Fruit fly (Drosophila melanogaster): Measurements from ENCODE around the gene Slc25A46b.

Slc25A46b gene

DNA sequence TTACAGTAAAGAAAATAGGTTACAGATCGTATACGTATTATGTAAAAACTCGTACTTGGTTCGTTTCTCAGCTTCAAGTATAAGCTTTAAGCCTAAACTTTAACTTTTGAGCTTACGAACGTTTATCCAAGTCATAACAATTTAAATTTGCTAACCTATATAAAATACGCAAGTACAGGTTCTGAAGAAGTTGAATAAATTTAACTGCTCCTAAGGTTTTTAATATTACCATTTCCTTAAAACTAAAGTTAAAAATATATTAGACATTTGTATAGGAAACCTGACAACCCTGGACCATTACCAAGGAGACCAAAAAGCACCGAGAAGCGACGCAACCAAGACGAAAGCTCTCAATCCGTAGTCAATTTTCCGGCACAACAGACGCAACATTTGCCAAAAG is 23.3 kb downstream of the Slc25A46b start, which contains the start of gene CG5758 (continued):
- TF ChIP-seq h (optimal IDR thresholded peaks at IDR 0.05) = no peak
- TF ChIP-seq CG12659 (GFP tag; optimal IDR thresholded peaks at IDR 0.05) = peak; percentile 9
- TF ChIP-seq CG4282 (GFP tag; optimal IDR thresholded peaks at IDR 0.05) = no peak
- TF ChIP-seq Gsc (GFP tag; IDR thresholded peaks at IDR 0.05) = no peak
- no peak for TF ChIP-seq danr (GFP tag; IDR thresholded peaks at IDR 0.05)
- TF ChIP-seq Taf1 (GFP tag; IDR thresholded peaks at IDR 0.05) = no peak
- TF ChIP-seq CG3838 (GFP tag; optimal IDR thresholded peaks at IDR 0.05) = no peak
- TF ChIP-seq CG17359 (tag; optimal IDR thresholded peaks at IDR 0.05) = no peak
- no peak for TF ChIP-seq wdn (GFP tag; IDR thresholded peaks at IDR 0.05)

DNA sequence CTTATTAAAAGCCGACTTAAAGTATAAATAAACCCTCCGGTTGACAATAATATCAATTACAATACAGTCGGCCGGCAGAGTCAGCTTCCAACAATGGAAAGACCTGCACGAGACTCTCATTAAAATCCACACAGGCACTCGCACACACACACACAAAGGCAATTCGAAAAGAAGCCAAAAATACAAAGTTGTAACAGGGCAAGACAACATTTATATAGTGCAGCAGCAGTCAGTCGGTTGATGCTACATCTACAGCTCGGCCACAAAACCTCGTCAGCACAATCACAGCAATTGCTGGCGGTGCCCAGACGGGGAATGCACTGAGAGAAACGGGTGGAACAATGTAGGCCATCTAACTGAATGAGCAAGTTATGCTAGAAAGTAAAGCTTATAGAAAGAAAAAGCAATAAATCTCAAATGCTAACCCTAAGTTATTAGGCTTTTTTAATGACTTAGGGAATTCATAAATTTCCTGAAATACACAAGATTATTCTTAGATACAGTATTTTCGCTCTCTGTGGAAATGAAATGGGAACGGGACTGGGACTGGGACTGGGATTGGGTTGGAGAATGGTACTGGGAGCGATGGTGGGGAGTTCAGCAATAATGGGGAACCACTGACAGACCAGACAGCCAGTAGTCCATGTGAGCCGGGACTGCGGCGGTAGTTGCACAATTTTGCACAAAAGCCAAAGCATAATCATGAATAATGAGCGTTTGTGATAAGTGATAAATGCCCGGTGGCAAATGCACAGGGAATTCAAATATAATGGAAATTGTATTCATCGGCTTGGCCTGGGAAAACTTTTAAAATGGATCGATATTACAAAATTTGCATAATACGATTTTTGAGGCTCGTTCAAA is 25.2 kb downstream of the Slc25A46b start:
- TF ChIP-seq CG9817 (tag; optimal IDR thresholded peaks at IDR 0.05) = peak; percentile 13
- no peak for TF ChIP-seq bigmax (GFP tag; optimal IDR thresholded peaks at IDR 0.05)
- peak; percentile 19 for TF ChIP-seq Six4 (GFP tag; optimal IDR thresholded peaks at IDR 0.05)
- TF ChIP-seq Sox102F (GFP tag; optimal IDR thresholded peaks at IDR 0.05) = peak; percentile 54
- TF ChIP-seq CG17612 (GFP tag; IDR thresholded peaks at IDR 0.05) = no peak
- TF ChIP-seq CG15269 (tag; optimal IDR thresholded peaks at IDR 0.05) = peak; percentile 42
- peak; percentile 24 for TF ChIP-seq NfI (GFP tag; optimal IDR thresholded peaks at IDR 0.05)
- TF ChIP-seq NC2β (GFP tag; optimal IDR thresholded peaks at IDR 0.05) = peak; percentile 6
- no peak for TF ChIP-seq luna (GFP tag; optimal IDR thresholded peaks at IDR 0.05)
- TF ChIP-seq Xbp1 (GFP tag; optimal IDR thresholded peaks at IDR 0.05) = peak; percentile 53
- TF ChIP-seq h (optimal IDR thresholded peaks at IDR 0.05) = no peak
- peak; percentile 15 for TF ChIP-seq tio (GFP tag; optimal IDR thresholded peaks at IDR 0.05)
- peak; percentile 25; the same call in 1 of the 2 replicates for TF ChIP-seq klu (GFP tag; IDR thresholded peaks at IDR 0.05)
- TF ChIP-seq CG10147 (GFP tag; optimal IDR thresholded peaks at IDR 0.05) = peak; percentile 11
- TF ChIP-seq CoRest (tag; optimal IDR thresholded peaks at IDR 0.05) = peak; percentile 43
- TF ChIP-seq croc (GFP tag; conservative IDR thresholded peaks at IDR 0.05) = no peak; the same call in 2 of the 3 replicates
- no peak for TF ChIP-seq run (tag; optimal IDR thresholded peaks at IDR 0.05)
- TF ChIP-seq Usf (GFP tag; optimal IDR thresholded peaks at IDR 0.05) = no peak
- no peak for TF ChIP-seq CG8478 (optimal IDR thresholded peaks at IDR 0.05)
- no peak for TF ChIP-seq CG32767 (GFP tag; IDR thresholded peaks at IDR 0.05)
- peak; percentile 52 for TF ChIP-seq CG9215 (GFP tag; IDR thresholded peaks at IDR 0.05)
- TF ChIP-seq row (GFP tag; IDR thresholded peaks at IDR 0.05) = peak; percentile 63
- no peak for TF ChIP-seq stwl (tag; optimal IDR thresholded peaks at IDR 0.05)
- TF ChIP-seq CG3838 (GFP tag; optimal IDR thresholded peaks at IDR 0.05) = no peak
- TF ChIP-seq CG8388 (GFP tag; optimal IDR thresholded peaks at IDR 0.05) = peak; percentile 35
- peak; percentile 55 for TF ChIP-seq her (GFP tag; optimal IDR thresholded peaks at IDR 0.05)
- no peak for TF ChIP-seq D (optimal IDR thresholded peaks at IDR 0.05)
- peak; percentile 30 for TF ChIP-seq D (GFP tag; optimal IDR thresholded peaks at IDR 0.05)
- TF ChIP-seq ssp (GFP tag; IDR thresholded peaks at IDR 0.05) = 0 out of 2 replicates have a peak, but pooled peaks have one; percentile 20
- TF ChIP-seq E2f2 (GFP tag; IDR thresholded peaks at IDR 0.05) = 0 out of 2 replicates have a peak, but pooled peaks have one; percentile 19
- TF ChIP-seq Ravus (GFP tag; IDR thresholded peaks at IDR 0.05) = no peak
- TF ChIP-seq cato (GFP tag; optimal IDR thresholded peaks at IDR 0.05; ENCODE audit: borderline replicate concordance) = no peak
- peak; percentile 14 for TF ChIP-seq Mes4 (GFP tag; optimal IDR thresholded peaks at IDR 0.05)
- TF ChIP-seq vnd (GFP tag; IDR thresholded peaks at IDR 0.05; ENCODE audit: partially characterized antibody) = no peak
- no peak for TF ChIP-seq crol (GFP tag; IDR thresholded peaks at IDR 0.05)
- no peak for TF ChIP-seq Nf-YB (GFP tag; optimal IDR thresholded peaks at IDR 0.05)
- peak; percentile 10 for TF ChIP-seq CG5180 (GFP tag; optimal IDR thresholded peaks at IDR 0.05)
- TF ChIP-seq tin (GFP tag; optimal IDR thresholded peaks at IDR 0.05) = peak; percentile 32
- 0 out of 3 replicates have a peak, but pooled peaks have one; percentile 15 for TF ChIP-seq CG11560 (tag; IDR thresholded peaks at IDR 0.05)
- no peak for TF ChIP-seq CG15601 (tag; optimal IDR thresholded peaks at IDR 0.05)
- TF ChIP-seq Vsx1 (GFP tag; optimal IDR thresholded peaks at IDR 0.05) = no peak

All from whole organism, embryonic.